Fruit fly (Drosophila melanogaster) whole organism, embryonic: ENCODE data around the gene Dif.

Experiments
- Ada2b ChIP-seq: fragments of 200-800 bp; sonication (Bioruptor generic); IDR thresholded peaks from 2 replicates; pipeline ENCODE4 v1.3.6; 2022; ENCODE audit warnings: missing biosample characterization, missing genetic modification characterization
- Atf-2 ChIP-seq: fragments of 200-800 bp; sonication (Bioruptor generic); optimal IDR thresholded peaks from 2 replicates; lab custom pipeline; 2016; ENCODE audit warnings: missing biosample characterization, missing genetic modification characterization
- Bteb2 ChIP-seq: fragments of 200-800 bp; sonication (Bioruptor generic); optimal IDR thresholded peaks from 2 replicates; lab custom pipeline; 2016; ENCODE audit warnings: missing biosample characterization, missing genetic modification characterization
- CG10209 ChIP-seq: fragments of 200-800 bp; sonication (Bioruptor generic); optimal IDR thresholded peaks from 3 replicates; lab custom pipeline; 2017; ENCODE audit warnings: missing biosample characterization, mild to moderate bottlenecking, missing genetic modification characterization, missing genetic modification reagents
- CG10431 ChIP-seq: fragments of 200-800 bp; sonication (Bioruptor generic); optimal IDR thresholded peaks from 3 replicates; lab custom pipeline; 2018; ENCODE audit warnings: missing biosample characterization, mild to moderate bottlenecking, missing genetic modification characterization
- CG1233 ChIP-seq: fragments of 200-800 bp; sonication (Bioruptor generic); optimal IDR thresholded peaks from 4 replicates; lab custom pipeline; 2018; ENCODE audit warnings: missing biosample characterization, mild to moderate bottlenecking, missing genetic modification characterization
- CG13287 ChIP-seq: fragments of 200-800 bp; sonication (Bioruptor generic); IDR thresholded peaks from 2 replicates; pipeline ENCODE4 v1.3.6; 2022; ENCODE audit warnings: missing biosample characterization, missing genetic modification characterization; ENCODE audit not compliant: partially characterized antibody
- CG13775 ChIP-seq: fragments of 200-800 bp; sonication (Bioruptor generic); optimal IDR thresholded peaks from 3 replicates; lab custom pipeline; 2017; ENCODE audit warnings: missing biosample characterization, mild to moderate bottlenecking, missing genetic modification characterization
- CG18262 ChIP-seq: fragments of 200-800 bp; optimal IDR thresholded peaks from 3 replicates; lab custom pipeline; 2019; ENCODE audit warnings: missing biosample characterization, mild to moderate bottlenecking, missing genetic modification characterization, moderate library complexity
- CG18476 ChIP-seq: fragments of 200-800 bp; sonication (Bioruptor generic); optimal IDR thresholded peaks from 2 replicates; lab custom pipeline; 2016; ENCODE audit warnings: missing biosample characterization, mild to moderate bottlenecking, missing genetic modification characterization
- CG2116 ChIP-seq: fragments of 200-800 bp; sonication (Bioruptor generic); optimal IDR thresholded peaks from 3 replicates; lab custom pipeline; 2018; ENCODE audit warnings: missing biosample characterization, mild to moderate bottlenecking, missing genetic modification characterization
- CG2120 ChIP-seq: fragments of 200-800 bp; sonication (Bioruptor generic); optimal IDR thresholded peaks from 3 replicates; lab custom pipeline; 2016; ENCODE audit warnings: missing biosample characterization, missing genetic modification characterization
- CG2889 ChIP-seq: fragments of 200-800 bp; sonication (Bioruptor generic); IDR thresholded peaks from 3 replicates; pipeline ENCODE4 v1.3.6; 2022; ENCODE audit warnings: missing biosample characterization, missing genetic modification characterization
- CG31224 ChIP-seq: fragments of 200-800 bp; sonication (Bioruptor generic); IDR thresholded peaks from 2 replicates; pipeline ENCODE4 v1.3.6; 2022; ENCODE audit warnings: missing biosample characterization, missing genetic modification characterization
- CG3281 ChIP-seq: fragments of 200-800 bp; sonication (Bioruptor generic); optimal IDR thresholded peaks from 3 replicates; lab custom pipeline; 2017; ENCODE audit warnings: missing biosample characterization, mild to moderate bottlenecking, missing genetic modification characterization
- CG33213 ChIP-seq: fragments of 200-800 bp; sonication (Bioruptor generic); optimal IDR thresholded peaks from 3 replicates; lab custom pipeline; 2016; ENCODE audit warnings: missing biosample characterization, missing genetic modification characterization
- CG4404 ChIP-seq: fragments of 200-800 bp; sonication (Bioruptor generic); IDR thresholded peaks from 2 replicates; pipeline ENCODE4 v1.3.6; 2022; ENCODE audit warnings: missing biosample characterization, missing genetic modification characterization
- CG6254 ChIP-seq: fragments of 200-800 bp; sonication (Bioruptor generic); optimal IDR thresholded peaks from 3 replicates; lab custom pipeline; 2017; ENCODE audit warnings: mild to moderate bottlenecking, missing biosample characterization, missing genetic modification reagents, missing genetic modification characterization
- CG6813 ChIP-seq: fragments of 200-800 bp; sonication (Bioruptor generic); optimal IDR thresholded peaks from 2 replicates; lab custom pipeline; 2017; ENCODE audit warnings: missing biosample characterization, missing genetic modification characterization, mild to moderate bottlenecking, moderate library complexity, missing genetic modification reagents
- CG7786 ChIP-seq: fragments of 200-800 bp; sonication (Bioruptor generic); optimal IDR thresholded peaks from 2 replicates; lab custom pipeline; 2016; ENCODE audit warnings: missing biosample characterization, missing genetic modification characterization
- Chrac-16 ChIP-seq: fragments of 200-800 bp; sonication (Bioruptor generic); optimal IDR thresholded peaks from 3 replicates; lab custom pipeline; 2016; ENCODE audit warnings: missing biosample characterization, missing genetic modification characterization
- Dbx ChIP-seq: fragments of 200-800 bp; sonication (Bioruptor generic); IDR thresholded peaks from 3 replicates; pipeline ENCODE4 v1.3.6; 2022; ENCODE audit warnings: missing biosample characterization, missing genetic modification characterization
- HLH54F ChIP-seq: fragments of 200-800 bp; sonication (Bioruptor generic); optimal IDR thresholded peaks from 3 replicates; lab custom pipeline; 2016; ENCODE audit warnings: missing biosample characterization, missing genetic modification characterization
- Hmx ChIP-seq: fragments of 200-800 bp; sonication (Bioruptor generic); optimal IDR thresholded peaks from 2 replicates; lab custom pipeline; 2016; ENCODE audit warnings: missing biosample characterization, missing genetic modification characterization
- Jarid2 ChIP-seq: fragments of 200-800 bp; sonication (Bioruptor generic); optimal IDR thresholded peaks from 3 replicates; lab custom pipeline; 2017; ENCODE audit warnings: mild to moderate bottlenecking, missing biosample characterization, missing genetic modification reagents, missing genetic modification characterization
- Mrtf ChIP-seq: fragments of 200-800 bp; sonication (Bioruptor generic); IDR thresholded peaks from 3 replicates; pipeline ENCODE4 v1.3.6; 2022; ENCODE audit warnings: missing biosample characterization, missing genetic modification characterization
- Sox102F ChIP-seq: fragments of 200-800 bp; sonication (Bioruptor generic); optimal IDR thresholded peaks from 2 replicates; lab custom pipeline; 2018; ENCODE audit warnings: missing biosample characterization, mild to moderate bottlenecking, missing genetic modification characterization, moderate library complexity
- Tbp ChIP-seq: fragments of >200 bp; optimal IDR thresholded peaks from 2 replicates; lab custom pipeline; 2018; ENCODE audit warnings: missing biosample characterization, missing genetic modification characterization
- cas ChIP-seq: fragments of 200-800 bp; sonication (Bioruptor generic); IDR thresholded peaks from 2 replicates; pipeline ENCODE4 v1.3.6; 2022; ENCODE audit warnings: missing biosample characterization, missing genetic modification characterization
- eve ChIP-seq, 2 experiments: fragments of >200 bp; optimal IDR thresholded peaks; 2 replicates each; lab custom pipeline; 2017; ENCODE audit warnings: missing biosample characterization in 2 of 2, missing genetic modification characterization in 2 of 2
- exex ChIP-seq: fragments of 200-800 bp; sonication (Bioruptor generic); optimal IDR thresholded peaks from 4 replicates; lab custom pipeline; 2018; ENCODE audit warnings: missing biosample characterization, mild to moderate bottlenecking, missing genetic modification characterization, moderate library complexity
- gce ChIP-seq: fragments of 200-800 bp; sonication (Bioruptor generic); IDR thresholded peaks from 3 replicates; pipeline ENCODE4 v1.3.6; 2022; ENCODE audit warnings: missing biosample characterization, missing genetic modification characterization
- gcm2 ChIP-seq: fragments of 200-800 bp; sonication (Bioruptor generic); optimal IDR thresholded peaks from 2 replicates; lab custom pipeline; 2016; ENCODE audit warnings: missing biosample characterization, missing genetic modification characterization
- grn ChIP-seq: fragments of 200-800 bp; sonication (Bioruptor generic); optimal IDR thresholded peaks from 3 replicates; lab custom pipeline; 2017; ENCODE audit warnings: missing biosample characterization, missing genetic modification characterization
- hbn ChIP-seq: fragments of 200-800 bp; sonication (Bioruptor generic); IDR thresholded peaks from 2 replicates; pipeline ENCODE4 v1.3.6; 2022; ENCODE audit warnings: missing biosample characterization, missing genetic modification characterization; ENCODE audit not compliant: partially characterized antibody
- hkb ChIP-seq, 2 experiments: fragments of 200-800 bp in 1 of 2; fragments of >200 bp in 1 of 2; sonication (Bioruptor generic) in 1 of 2; IDR thresholded peaks in 1 of 2; optimal IDR thresholded peaks in 1 of 2; 2 replicates each; pipeline versions ENCODE4 v1.3.6 to Lab custom; 2017 to 2022; ENCODE audit warnings: missing biosample characterization in 1 of 2, missing genetic modification characterization in 1 of 2
- lola ChIP-seq, 3 experiments: fragments of >200 bp in 2 of 3; fragments of 200-800 bp in 1 of 3; sonication (Bioruptor generic) in 1 of 3; optimal IDR thresholded peaks; 2 replicates each; lab custom pipeline; 2017 to 2019; ENCODE audit warnings: missing biosample characterization in 3 of 3, missing genetic modification characterization in 3 of 3, mild to moderate bottlenecking in 1 of 3, moderate library complexity in 1 of 3
- luna ChIP-seq: fragments of 200-800 bp; sonication (Bioruptor generic); optimal IDR thresholded peaks from 2 replicates; lab custom pipeline; 2016; ENCODE audit warnings: missing biosample characterization, missing genetic modification characterization
- mld ChIP-seq: fragments of 200-800 bp; sonication (Bioruptor generic); IDR thresholded peaks from 3 replicates; pipeline ENCODE4 v1.3.6; 2022; ENCODE audit warnings: missing biosample characterization, missing genetic modification characterization; ENCODE audit not compliant: partially characterized antibody
- peb ChIP-seq: fragments of 200-800 bp; sonication (Bioruptor generic); IDR thresholded peaks from 2 replicates; pipeline ENCODE4 v1.3.6; 2022; ENCODE audit warnings: missing biosample characterization, missing genetic modification characterization
- pros ChIP-seq: fragments of 200-800 bp; sonication (Bioruptor generic); optimal IDR thresholded peaks from 3 replicates; lab custom pipeline; 2019; ENCODE audit warnings: missing biosample characterization, mild to moderate bottlenecking, missing genetic modification characterization, moderate library complexity
- sna ChIP-seq: fragments of 200-800 bp; sonication (Bioruptor generic); IDR thresholded peaks from 2 replicates; pipeline ENCODE4 v1.3.6; 2022; ENCODE audit warnings: missing biosample characterization, missing genetic modification characterization; ENCODE audit not compliant: partially characterized antibody
- tap ChIP-seq: fragments of 200-800 bp; optimal IDR thresholded peaks from 3 replicates; lab custom pipeline; 2019; ENCODE audit warnings: missing biosample characterization, mild to moderate bottlenecking, missing genetic modification characterization, moderate library complexity
- tin ChIP-seq: fragments of 200-800 bp; sonication (Bioruptor generic); optimal IDR thresholded peaks from 3 replicates; lab custom pipeline; 2016; ENCODE audit warnings: missing biosample characterization, missing genetic modification characterization
- tio ChIP-seq: fragments of 200-800 bp; sonication (Bioruptor generic); optimal IDR thresholded peaks from 2 replicates; lab custom pipeline; 2017; ENCODE audit warnings: missing biosample characterization, missing genetic modification characterization, inconsistent platforms
- trh ChIP-seq: fragments of 200-800 bp; sonication (Bioruptor generic); optimal IDR thresholded peaks from 2 replicates; lab custom pipeline; 2016; ENCODE audit warnings: missing biosample characterization, missing genetic modification characterization
- wor ChIP-seq: fragments of 200-800 bp; sonication (Bioruptor generic); IDR thresholded peaks from 2 replicates; pipeline ENCODE4 v1.3.6; 2022; ENCODE audit warnings: missing biosample characterization, missing genetic modification characterization
- z ChIP-seq: fragments of 200-800 bp; sonication (Bioruptor generic); IDR thresholded peaks from 3 replicates; pipeline ENCODE4 v1.3.6; 2022; ENCODE audit warnings: missing biosample characterization, missing genetic modification characterization

Dif gene

dm6 chr2L:17450505-17451415 lies 17.8 kb upstream of the Dif start (continued):
- TF ChIP-seq CG4404 (GFP tag; lab: Robert Waterston, UW): no peak
- TF ChIP-seq z: no peak
- TF ChIP-seq Tbp (GFP tag; lab: Kevin White, UChicago): no peak
- peak; percentile 1 for TF ChIP-seq tio
- TF ChIP-seq tin (GFP tag; lab: Kevin White, UChicago): peak; percentile 19
- TF ChIP-seq Dbx: 0 out of 3 replicates have a peak, but pooled peaks have one; percentile 52
- peak; percentile 60 for TF ChIP-seq tap (tag; lab: Kevin White, UChicago)
- peak; percentile 1 for TF ChIP-seq CG7786 (GFP tag; lab: Kevin White, UChicago)
- TF ChIP-seq sna: no peak
- no peak for TF ChIP-seq Jarid2 (GFP tag; lab: Kevin White, UChicago)
- TF ChIP-seq eve (GFP tag; optimal IDR thresholded peaks at IDR 0.05; lab: Kevin White, UChicago): peak in 1 of 2 experiments; percentile 74
- TF ChIP-seq trh: no peak
- no peak for TF ChIP-seq peb (GFP tag; lab: Robert Waterston, UW)
- TF ChIP-seq CG10209 (GFP tag; lab: Kevin White, UChicago): peak; percentile 66
- peak; percentile 2 for TF ChIP-seq gcm2 (GFP tag; lab: Kevin White, UChicago)
- TF ChIP-seq lola (GFP tag; optimal IDR thresholded peaks at IDR 0.05; lab: Kevin White, UChicago): no peak
- no peak for TF ChIP-seq luna (GFP tag; lab: Kevin White, UChicago)
- TF ChIP-seq Sox102F (GFP tag; lab: Kevin White, UChicago): peak; percentile 82
- no peak for TF ChIP-seq CG31224
- peak; percentile 63 for TF ChIP-seq CG1233 (GFP tag; lab: Kevin White, UChicago)
- no peak for TF ChIP-seq CG10431 (GFP tag; lab: Kevin White, UChicago)
- no peak for TF ChIP-seq mld (GFP tag; lab: Robert Waterston, UW)
- no peak for TF ChIP-seq hkb (optimal IDR thresholded peaks at IDR 0.05; lab: Kevin White, UChicago)
- peak; percentile 81 for TF ChIP-seq hkb (GFP tag; IDR thresholded peaks at IDR 0.05; lab: Robert Waterston, UW)
- TF ChIP-seq CG33213 (GFP tag; lab: Kevin White, UChicago): no peak
- peak; percentile 27 for TF ChIP-seq HLH54F (GFP tag; lab: Kevin White, UChicago)
- peak; percentile 28 for TF ChIP-seq exex (tag; lab: Kevin White, UChicago)
- TF ChIP-seq CG2116 (GFP tag; lab: Kevin White, UChicago): no peak
- TF ChIP-seq Chrac-16 (GFP tag; lab: Kevin White, UChicago): peak; percentile 20
- TF ChIP-seq Atf-2 (GFP tag; lab: Kevin White, UChicago): no peak
- no peak for TF ChIP-seq grn
- peak; percentile 56 for TF ChIP-seq Bteb2 (GFP tag; lab: Kevin White, UChicago)
- peak; percentile 49 for TF ChIP-seq Ada2b (GFP tag; lab: Robert Waterston, UW)
- TF ChIP-seq CG13287 (GFP tag; lab: Robert Waterston, UW): no peak
- TF ChIP-seq CG18476 (GFP tag; lab: Kevin White, UChicago): peak; percentile 46
- no peak for TF ChIP-seq hbn (GFP tag; lab: Robert Waterston, UW)
- TF ChIP-seq wor (GFP tag; lab: Robert Waterston, UW): no peak
- peak; percentile 50 for TF ChIP-seq Hmx (GFP tag; lab: Kevin White, UChicago)
- TF ChIP-seq CG6813 (GFP tag; lab: Kevin White, UChicago): peak; percentile 24
- no peak for TF ChIP-seq Mrtf
- TF ChIP-seq gce: peak; percentile 32; the same call in 1 of the 3 replicates
- TF ChIP-seq CG6254 (GFP tag; lab: Kevin White, UChicago): no peak
- TF ChIP-seq CG3281 (GFP tag; lab: Kevin White, UChicago): peak; percentile 71
- TF ChIP-seq CG13775 (GFP tag; lab: Kevin White, UChicago): no peak
- no peak for TF ChIP-seq CG2889
- peak; percentile 80 for TF ChIP-seq CG2120 (GFP tag; lab: Kevin White, UChicago)
- TF ChIP-seq cas (GFP tag; lab: Robert Waterston, UW): peak; percentile 69
- TF ChIP-seq pros: no peak
- TF ChIP-seq CG18262 (tag; lab: Kevin White, UChicago): peak; percentile 70
